Fruit fly (Drosophila melanogaster) whole organism, pupa: ENCODE measurements around the gene CG15025.

ENCODE experiments used
- CG10348 ChIP-seq: fragments of 200-800 bp; sonication (Bioruptor generic); IDR thresholded peaks from 2 replicates; pipeline ENCODE4 v1.3.6; 2022; ENCODE audit warnings: missing biosample characterization, missing genetic modification characterization
- CG12605 ChIP-seq: fragments of 200-800 bp; sonication (Bioruptor generic); IDR thresholded peaks from 2 replicates; pipeline ENCODE4 v1.3.6; 2022; ENCODE audit warnings: missing biosample characterization, missing genetic modification characterization
- CG13204 ChIP-seq: fragments of 200-800 bp; sonication (Bioruptor generic); optimal IDR thresholded peaks from 2 replicates; lab custom pipeline; 2018; ENCODE audit warnings: missing biosample characterization, mild to moderate bottlenecking, missing genetic modification characterization, moderate library complexity
- CG17806 ChIP-seq: fragments of 200-800 bp; sonication (Bioruptor generic); optimal IDR thresholded peaks from 2 replicates; lab custom pipeline; 2018; ENCODE audit warnings: missing biosample characterization, mild to moderate bottlenecking, missing genetic modification characterization, moderate library complexity
- CG32121 ChIP-seq: fragments of 200-800 bp; sonication (Bioruptor generic); IDR thresholded peaks from 2 replicates; pipeline ENCODE4 v1.3.6; 2022; ENCODE audit warnings: missing biosample characterization, missing genetic modification characterization
- CG9948 ChIP-seq: fragments of 200-800 bp; sonication (Bioruptor generic); optimal IDR thresholded peaks from 2 replicates; lab custom pipeline; 2018; ENCODE audit warnings: missing biosample characterization, mild to moderate bottlenecking, missing genetic modification characterization, moderate library complexity
- D1 ChIP-seq: fragments of 200-800 bp; sonication (Bioruptor generic); optimal IDR thresholded peaks from 2 replicates; lab custom pipeline; 2018; ENCODE audit warnings: missing biosample characterization, mild to moderate bottlenecking, missing genetic modification characterization, moderate library complexity
- gl ChIP-seq: fragments of 200-800 bp; sonication (Bioruptor generic); optimal IDR thresholded peaks from 2 replicates; lab custom pipeline; 2018; ENCODE audit warnings: missing biosample characterization, mild to moderate bottlenecking, missing genetic modification characterization
- rn ChIP-seq: fragments of 200-800 bp; sonication (Bioruptor generic); IDR thresholded peaks from 2 replicates; pipeline ENCODE4 v1.3.6; 2022; ENCODE audit warnings: missing biosample characterization, missing genetic modification characterization

- TF ChIP-seq CG13204 (no peak), CG12605 (GFP tag; lab: Robert Waterston, UW) (no peak), rn (GFP tag; lab: Robert Waterston, UW) (no peak), CG10348 (GFP tag; lab: Robert Waterston, UW) (no peak), CG9948 (no peak), gl (no peak), CG32121 (no peak), D1 (no peak), CG17806 (tag; lab: Kevin White, UChicago) (no peak)
Measured at dm6 chr3R:19499374-19499703, 8.4 kb upstream of the CG15025 start.
